Fruit fly (Drosophila melanogaster): ENCODE measurements around the gene mRpL2.

Gene mRpL2

DNA sequence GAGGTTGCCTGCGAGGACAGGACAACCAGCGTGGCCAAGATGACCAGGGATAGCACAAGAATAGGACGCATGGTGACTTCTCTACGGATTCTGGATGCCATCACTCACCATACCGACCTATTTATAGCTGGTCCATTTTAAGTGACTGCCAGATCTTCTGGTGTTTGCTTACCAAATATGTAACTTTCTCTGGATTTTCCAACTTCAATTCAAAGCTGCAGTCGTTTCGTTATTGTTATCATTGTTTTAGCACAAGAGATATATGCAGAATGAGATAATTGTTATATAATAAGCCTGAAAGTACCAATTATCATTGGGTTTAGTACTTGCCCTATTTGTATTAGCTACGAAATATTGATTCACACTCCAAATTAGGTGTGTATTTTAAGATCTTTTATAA is 16.9 kb upstream of the mRpL2 start, which contains the start of gene CG32071:
CG32071 (minus strand) TSS at position 101 of the 400 bp plus-strand sequence.
- TF ChIP-seq CG32121 (GFP tag; IDR thresholded peaks at IDR 0.05) (no peak), Pif1A (GFP tag; optimal IDR thresholded peaks at IDR 0.05) (no peak), CG34367 (tag; optimal IDR thresholded peaks at IDR 0.05) (no peak), CG17806 (tag; optimal IDR thresholded peaks at IDR 0.05) (no peak), fd96Ca (GFP tag; IDR thresholded peaks at IDR 0.05) (no peak), CG13204 (GFP tag; optimal IDR thresholded peaks at IDR 0.05) (no peak), CG9948 (tag; optimal IDR thresholded peaks at IDR 0.05) (no peak), EcR (GFP tag; optimal IDR thresholded peaks at IDR 0.05) (no peak), CG12605 (GFP tag; IDR thresholded peaks at IDR 0.05) (no peak), CG8159 (tag; optimal IDR thresholded peaks at IDR 0.05) (no peak), CG15710 (tag; optimal IDR thresholded peaks at IDR 0.05) (no peak)

DNA sequence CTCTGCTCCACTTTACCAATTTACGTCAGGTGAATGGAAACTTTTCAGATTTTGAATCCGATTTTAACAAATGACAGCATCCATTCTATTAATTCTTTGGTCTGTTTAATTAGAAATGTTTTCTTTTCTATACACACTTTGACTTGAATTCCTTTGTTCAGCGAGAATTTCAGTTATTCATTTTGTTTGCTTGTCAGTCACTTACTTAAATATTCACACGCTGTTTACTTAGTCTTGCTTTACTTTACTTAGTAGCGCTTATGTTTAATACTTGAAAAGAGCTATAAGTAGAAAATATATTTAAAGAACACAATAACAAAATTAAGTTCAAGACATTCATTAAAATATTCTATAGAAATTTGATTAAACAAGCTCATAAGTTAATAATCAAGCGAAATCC is 13.2 kb upstream of the mRpL2 start, which contains the start of gene CG32073:
CG32073 (minus strand) TSS at position 151 of the 400 bp plus-strand sequence.
- TF ChIP-seq CG9948 (tag; optimal IDR thresholded peaks at IDR 0.05) (no peak), CG14655 (GFP tag; optimal IDR thresholded peaks at IDR 0.05) (no peak), CG10348 (GFP tag; IDR thresholded peaks at IDR 0.05) (no peak), CG34367 (tag; optimal IDR thresholded peaks at IDR 0.05) (no peak), CG17806 (tag; optimal IDR thresholded peaks at IDR 0.05) (no peak), Pif1B (GFP tag; optimal IDR thresholded peaks at IDR 0.05) (no peak), CG8159 (tag; optimal IDR thresholded peaks at IDR 0.05) (no peak), D1 (tag; optimal IDR thresholded peaks at IDR 0.05) (no peak)

DNA sequence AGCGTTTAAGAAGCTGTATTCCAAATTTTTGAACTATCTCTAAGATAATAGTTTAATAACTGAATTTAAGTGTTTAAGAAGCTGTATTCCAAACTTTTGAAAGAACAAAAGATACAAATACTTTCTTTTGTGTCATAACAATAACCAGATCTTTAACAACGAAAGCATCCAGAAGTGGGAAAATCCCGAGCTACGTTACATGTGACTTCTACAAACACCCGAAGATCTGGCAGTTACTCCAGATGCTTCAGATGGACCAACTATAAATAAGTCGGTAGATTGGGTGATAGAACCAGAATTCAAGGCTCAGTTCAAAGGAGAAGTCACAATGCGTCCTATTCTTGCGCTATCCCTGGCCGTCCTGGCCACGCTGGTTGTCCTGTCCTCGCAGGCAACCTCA is 12.7 kb upstream of the mRpL2 start, which contains the start of gene CG12522:
CG12522 (plus strand) TSS at position 301 of the 400 bp plus-strand sequence.
- no peak for TF ChIP-seq CG8301 (tag; optimal IDR thresholded peaks at IDR 0.05)

dm6 chr3L:11109454-11109853 is 11.2 kb upstream of the mRpL2 start, which contains the start of the genes CG34012 and emei:
Gene CG34012 (minus strand): TSS chr3L:11109505.
Gene emei (plus strand): TSS chr3L:11109690.
- TF ChIP-seq CG10348 (GFP tag; IDR thresholded peaks at IDR 0.05): no peak
- no peak for TF ChIP-seq CG15710 (tag; optimal IDR thresholded peaks at IDR 0.05)
- no peak for TF ChIP-seq Pif1B (GFP tag; optimal IDR thresholded peaks at IDR 0.05)
- TF ChIP-seq CG32121 (GFP tag; IDR thresholded peaks at IDR 0.05): no peak

dm6 chr3L:11112427-11112826 is 8.2 kb upstream of the mRpL2 start:
- TF ChIP-seq rn (GFP tag; IDR thresholded peaks at IDR 0.05) (peak; percentile 46; the same call in 1 of the 2 replicates), CG4496 (GFP tag; IDR thresholded peaks at IDR 0.05) (no peak)

- TF ChIP-seq EcR (GFP tag; optimal IDR thresholded peaks at IDR 0.05) (peak; percentile 78), gl (tag; optimal IDR thresholded peaks at IDR 0.05) (peak; percentile 76), Pif1A (GFP tag; optimal IDR thresholded peaks at IDR 0.05) (peak; percentile 74), CG10348 (GFP tag; IDR thresholded peaks at IDR 0.05) (no peak), CG17806 (tag; optimal IDR thresholded peaks at IDR 0.05) (no peak), D1 (tag; optimal IDR thresholded peaks at IDR 0.05) (no peak), CG14655 (GFP tag; optimal IDR thresholded peaks at IDR 0.05) (no peak), CG32121 (GFP tag; IDR thresholded peaks at IDR 0.05) (no peak), CG8159 (tag; optimal IDR thresholded peaks at IDR 0.05) (peak; percentile 41), Pif1B (GFP tag; optimal IDR thresholded peaks at IDR 0.05) (peak; percentile 51), CG34367 (tag; optimal IDR thresholded peaks at IDR 0.05) (peak; percentile 53), fd96Ca (GFP tag; IDR thresholded peaks at IDR 0.05) (no peak), CG15710 (tag; optimal IDR thresholded peaks at IDR 0.05) (peak; percentile 41), Snoo (tag; optimal IDR thresholded peaks at IDR 0.05) (peak; percentile 65), CG9948 (tag; optimal IDR thresholded peaks at IDR 0.05) (no peak), CG13204 (GFP tag; optimal IDR thresholded peaks at IDR 0.05) (no peak), CG8301 (tag; optimal IDR thresholded peaks at IDR 0.05) (peak; percentile 46), Ets98B (GFP tag; IDR thresholded peaks at IDR 0.05) (peak; percentile 58; the same call in 1 of the 2 replicates), CG4496 (GFP tag; IDR thresholded peaks at IDR 0.05) (peak; percentile 62; the same call in 1 of the 3 replicates), rn (GFP tag; IDR thresholded peaks at IDR 0.05) (no peak), CG12605 (GFP tag; IDR thresholded peaks at IDR 0.05) (peak; percentile 63)
These were observed 7.1 kb upstream of the mRpL2 start, which contains the start of gene Sod1 for dm6 chr3L:11113198-11114197. Gene Sod1 (minus strand): TSS chr3L:11113740.

DNA sequence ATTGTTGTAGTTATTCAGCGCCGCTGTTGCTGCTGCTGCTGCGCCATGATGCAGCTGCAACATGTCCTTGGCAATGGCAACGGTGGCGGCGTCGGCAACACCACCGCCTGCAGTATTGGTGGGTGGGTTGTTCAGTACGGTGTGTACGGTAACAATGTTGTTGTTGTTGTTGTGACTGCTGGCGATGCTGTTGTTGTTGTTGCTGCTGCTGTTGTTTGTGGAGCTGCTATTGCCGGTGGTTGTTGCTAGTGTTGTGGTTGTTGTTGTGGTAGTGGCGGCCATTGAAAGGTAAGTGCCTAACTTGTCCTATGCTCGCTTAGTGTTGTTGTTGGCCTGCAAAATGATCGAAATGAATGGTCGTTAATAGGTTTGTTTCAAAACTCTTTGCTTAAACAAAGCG is 2.9 kb upstream of the mRpL2 start:
- TF ChIP-seq CG12605 (GFP tag; IDR thresholded peaks at IDR 0.05): no peak
- no peak for TF ChIP-seq CG4496 (GFP tag; IDR thresholded peaks at IDR 0.05)
- no peak for TF ChIP-seq CG32121 (GFP tag; IDR thresholded peaks at IDR 0.05)
- TF ChIP-seq Pif1B (GFP tag; optimal IDR thresholded peaks at IDR 0.05): no peak
- no peak for TF ChIP-seq CG17806 (tag; optimal IDR thresholded peaks at IDR 0.05)
- TF ChIP-seq CG9948 (tag; optimal IDR thresholded peaks at IDR 0.05): no peak
- no peak for TF ChIP-seq rn (GFP tag; IDR thresholded peaks at IDR 0.05)
- no peak for TF ChIP-seq CG8301 (tag; optimal IDR thresholded peaks at IDR 0.05)
- TF ChIP-seq D1 (tag; optimal IDR thresholded peaks at IDR 0.05): no peak
- TF ChIP-seq CG34367 (tag; optimal IDR thresholded peaks at IDR 0.05): no peak
- TF ChIP-seq CG10348 (GFP tag; IDR thresholded peaks at IDR 0.05): no peak
- TF ChIP-seq EcR (GFP tag; optimal IDR thresholded peaks at IDR 0.05): no peak
- no peak for TF ChIP-seq Pif1A (GFP tag; optimal IDR thresholded peaks at IDR 0.05)
- TF ChIP-seq CG14655 (GFP tag; optimal IDR thresholded peaks at IDR 0.05): no peak
- no peak for TF ChIP-seq Snoo (tag; optimal IDR thresholded peaks at IDR 0.05)
- TF ChIP-seq CG13204 (GFP tag; optimal IDR thresholded peaks at IDR 0.05): no peak
- no peak for TF ChIP-seq CG15710 (tag; optimal IDR thresholded peaks at IDR 0.05)
- TF ChIP-seq fd96Ca (GFP tag; IDR thresholded peaks at IDR 0.05): no peak
- TF ChIP-seq CG8159 (tag; optimal IDR thresholded peaks at IDR 0.05): no peak
- no peak for TF ChIP-seq gl (tag; optimal IDR thresholded peaks at IDR 0.05)
